Worm (Caenorhabditis elegans): ENCODE measurements around the gene C08F11.13.
A peak's percentile ranks its signal among the peaks of the same experiment; 100 is the strongest.

Gene C08F11.13

DNA sequence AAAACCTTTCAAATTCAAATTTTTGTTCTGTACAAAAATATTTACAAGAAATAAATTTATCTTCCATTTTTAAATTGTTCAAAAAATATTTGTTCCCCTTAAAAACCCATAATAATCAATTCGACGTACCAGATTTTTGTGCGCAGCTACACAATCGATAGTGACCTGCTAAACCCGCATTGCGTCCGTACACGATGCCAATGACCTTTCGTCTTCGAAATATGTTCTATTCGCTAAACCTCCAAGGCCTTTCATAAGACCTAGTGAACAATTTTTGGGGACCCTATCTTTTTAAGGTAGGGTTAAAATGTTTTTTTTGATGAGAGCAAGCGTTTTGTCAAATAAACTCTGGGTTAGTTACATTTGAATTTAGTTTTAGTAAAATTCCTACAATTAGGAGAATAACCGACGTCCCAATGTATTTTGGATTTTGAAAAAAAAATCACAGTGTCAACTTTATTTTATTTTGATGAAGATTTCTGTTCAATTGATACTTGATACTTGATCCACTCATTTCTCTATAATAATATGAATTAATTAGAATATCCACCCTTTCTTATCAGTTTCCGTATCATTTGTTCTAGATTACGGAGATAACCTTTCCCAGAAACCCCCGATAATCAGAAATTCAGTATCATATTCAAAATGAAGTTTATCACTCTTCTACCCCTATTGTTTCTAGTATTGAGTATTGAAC is 7.6 kb downstream of the C08F11.13 start, which contains the start of gene Y45F10B.59:
Y45F10B.59 (plus strand) TSS at position 647 of the 697 bp plus-strand sequence.
- 0 out of 2 replicates have a peak, but pooled peaks have one; percentile 20 for TF ChIP-seq hsf-1 (GFP tag; IDR thresholded peaks at IDR 0.05)
- no peak for TF ChIP-seq efl-1 (GFP tag; optimal IDR thresholded peaks at IDR 0.05)
- 0 out of 2 replicates have a peak, but pooled peaks have one; percentile 35 for TF ChIP-seq ekl-4 (GFP tag; IDR thresholded peaks at IDR 0.05)
- TF ChIP-seq F22D6.2 (tag; optimal IDR thresholded peaks at IDR 0.05): no peak
- peak; percentile 93 for TF ChIP-seq snpc-1.1 (tag; optimal IDR thresholded peaks at IDR 0.05; ENCODE audit: insufficient read depth)
- TF ChIP-seq attf-6 (GFP tag; IDR thresholded peaks at IDR 0.05): peak; percentile 94
- no peak for TF ChIP-seq ceh-58 (GFP tag; IDR thresholded peaks at IDR 0.05)
- no peak for TF ChIP-seq aptf-2 (GFP tag; conservative IDR thresholded peaks at IDR 0.05)
- TF ChIP-seq cebp-1 (GFP tag; IDR thresholded peaks at IDR 0.05): no peak
- TF ChIP-seq cebp-1 (tag; optimal IDR thresholded peaks at IDR 0.05): no peak
- peak; percentile 81 for TF ChIP-seq snpc-1.3 (tag; optimal IDR thresholded peaks at IDR 0.05; ENCODE audit: insufficient read depth)
- no peak for TF ChIP-seq akir-1 (GFP tag; optimal IDR thresholded peaks at IDR 0.05)
- no peak for TF ChIP-seq rec-8 (tag; optimal IDR thresholded peaks at IDR 0.05)
- no peak for TF ChIP-seq F52B5.7 (tag; optimal IDR thresholded peaks at IDR 0.05)
- no peak for TF ChIP-seq ceh-100 (GFP tag; IDR thresholded peaks at IDR 0.05)
- peak; percentile 68 for TF ChIP-seq tbp1 (GFP tag; optimal IDR thresholded peaks at IDR 0.05)
- TF ChIP-seq F55B11.4 (tag; optimal IDR thresholded peaks at IDR 0.05; ENCODE audit: borderline replicate concordance, insufficient read depth): no peak
- no peak for TF ChIP-seq let-526 (GFP tag; IDR thresholded peaks at IDR 0.05)
- TF ChIP-seq snpc-4 (GFP tag; optimal IDR thresholded peaks at IDR 0.05): peak; percentile 92
- TF ChIP-seq snpc-4 (tag; optimal IDR thresholded peaks at IDR 0.05): peak; percentile 90 to 94 (median 92)
- no peak for TF ChIP-seq C17E4.6 (GFP tag; IDR thresholded peaks at IDR 0.05)
- no peak for TF ChIP-seq ceh-79 (tag; optimal IDR thresholded peaks at IDR 0.05)
- TF ChIP-seq T07F8.4 (tag; optimal IDR thresholded peaks at IDR 0.05): no peak
- peak; percentile 84 for TF ChIP-seq snpc-3.4 (tag; optimal IDR thresholded peaks at IDR 0.05)
- no peak for TF ChIP-seq ztf-22 (GFP tag; optimal IDR thresholded peaks at IDR 0.05)
- TF ChIP-seq Y79H2A.3 (GFP tag; conservative IDR thresholded peaks at IDR 0.05): no peak
- TF ChIP-seq lin-26 (GFP tag; IDR thresholded peaks at IDR 0.05): no peak
- 0 out of 2 replicates have a peak, but pooled peaks have one; percentile 16 for TF ChIP-seq rcor-1 (GFP tag; IDR thresholded peaks at IDR 0.05)
- no peak for TF ChIP-seq ets-4 (GFP tag; optimal IDR thresholded peaks at IDR 0.05)
- TF ChIP-seq him-1 (tag; optimal IDR thresholded peaks at IDR 0.05): no peak
- TF ChIP-seq madf-6 (GFP tag; IDR thresholded peaks at IDR 0.05): peak; percentile 65; the same call in 1 of the 2 replicates
- no peak for TF ChIP-seq ztf-25 (GFP tag; IDR thresholded peaks at IDR 0.05)
- no peak for TF ChIP-seq nfyb-1 (GFP tag; IDR thresholded peaks at IDR 0.05)
- TF ChIP-seq rpc-1 (optimal IDR thresholded peaks at IDR 0.05): no peak
- TF ChIP-seq rpc-1 (tag; optimal IDR thresholded peaks at IDR 0.05): no peak
- no peak for TF ChIP-seq cebp-2 (GFP tag; IDR thresholded peaks at IDR 0.05)
- no peak for TF ChIP-seq egrh-3 (GFP tag; IDR thresholded peaks at IDR 0.05)
- peak; percentile 57 for TF ChIP-seq D2030.7 (GFP tag; IDR thresholded peaks at IDR 0.05)
- no peak for TF ChIP-seq somi-1 (GFP tag; optimal IDR thresholded peaks at IDR 0.05)
- TF ChIP-seq hmg-1.2 (GFP tag; IDR thresholded peaks at IDR 0.05): peak; percentile 97
- TF ChIP-seq lsy-27 (tag; optimal IDR thresholded peaks at IDR 0.05; ENCODE audit: borderline replicate concordance, insufficient read depth): no peak
- TF ChIP-seq ccch-3 (GFP tag; optimal IDR thresholded peaks at IDR 0.05): no peak

All from whole organism, young adult.